Worm (Caenorhabditis elegans) whole organism, L2 larva: ENCODE measurements around the gene Y116A8B.4.

Source experiments
- C34F6.9 ChIP-seq: fragments of 150-350 bp; optimal IDR thresholded peaks from 2 replicates; lab custom pipeline; 2014; ENCODE audit warnings: missing biosample characterization, missing genetic modification characterization
- F13H6.1 ChIP-seq: sonication (generic microtip); optimal IDR thresholded peaks from 2 replicates; lab custom pipeline; 2016; ENCODE audit warnings: missing genetic modification characterization, missing compliant biosample characterization
- R02D3.7 ChIP-seq: fragments of 150-350 bp; optimal IDR thresholded peaks from 2 replicates; lab custom pipeline; 2014; ENCODE audit warnings: missing biosample characterization, missing genetic modification characterization
- Y55F3AM.14 ChIP-seq: fragments of 200-800 bp; sonication (Bioruptor generic); optimal IDR thresholded peaks from 2 replicates; lab custom pipeline; 2018; ENCODE audit warnings: mild to moderate bottlenecking, missing genetic modification characterization, missing compliant biosample characterization
- ZK546.5 ChIP-seq: sonication (generic microtip); optimal IDR thresholded peaks from 2 replicates; lab custom pipeline; 2017; ENCODE audit warnings: missing biosample characterization, missing genetic modification characterization
- alr-1 ChIP-seq: fragments of 150-350 bp; optimal IDR thresholded peaks from 2 replicates; lab custom pipeline; 2014; ENCODE audit warnings: missing biosample characterization, missing genetic modification characterization
- blmp-1 ChIP-seq: sonication (generic microtip); optimal IDR thresholded peaks from 2 replicates; lab custom pipeline; 2017; ENCODE audit warnings: missing genetic modification characterization, mild to moderate bottlenecking, missing compliant biosample characterization, antibody characterized with exemption, moderate library complexity; ENCODE audit not compliant: insufficient read depth
- ceh-82 ChIP-seq: fragments of 150-350 bp; optimal IDR thresholded peaks from 2 replicates; lab custom pipeline; 2014; ENCODE audit warnings: missing biosample characterization, missing genetic modification characterization
- crh-2 ChIP-seq: sonication (generic microtip); optimal IDR thresholded peaks from 2 replicates; lab custom pipeline; 2017; ENCODE audit warnings: missing biosample characterization, missing genetic modification characterization
- egl-27 ChIP-seq: sonication (generic microtip); optimal IDR thresholded peaks from 3 replicates; lab custom pipeline; 2017; ENCODE audit warnings: missing biosample characterization, missing genetic modification reagents, missing genetic modification characterization
- elt-3 ChIP-seq: sonication (generic microtip); optimal IDR thresholded peaks from 2 replicates; lab custom pipeline; 2017; ENCODE audit warnings: missing biosample characterization, missing genetic modification characterization
- fos-1 ChIP-seq: fragments of 150-350 bp; optimal IDR thresholded peaks from 2 replicates; lab custom pipeline; 2014; ENCODE audit warnings: missing biosample characterization, missing genetic modification characterization
- lin-11 ChIP-seq: fragments of 150-350 bp; sonication (generic microtip); optimal IDR thresholded peaks from 2 replicates; lab custom pipeline; 2014; ENCODE audit warnings: missing biosample characterization, missing genetic modification characterization, inconsistent platforms, mixed read lengths
- lin-39 ChIP-seq: fragments of 150-350 bp; optimal IDR thresholded peaks from 2 replicates; lab custom pipeline; 2014; ENCODE audit warnings: missing biosample characterization, missing genetic modification reagents, missing genetic modification characterization
- mab-5 ChIP-seq: fragments of 150-350 bp; optimal IDR thresholded peaks from 2 replicates; lab custom pipeline; 2014; ENCODE audit warnings: missing biosample characterization, missing genetic modification characterization
- mbf-1 ChIP-seq: sonication (generic microtip); optimal IDR thresholded peaks from 2 replicates; lab custom pipeline; 2017; ENCODE audit warnings: missing biosample characterization, missing genetic modification characterization
- mdl-1 ChIP-seq, 2 experiments: fragments of 150-350 bp in 1 of 2; sonication (generic microtip) in 1 of 2; optimal IDR thresholded peaks; 2 replicates each; lab custom pipeline; 2017; ENCODE audit warnings: missing biosample characterization in 2 of 2, missing genetic modification characterization in 2 of 2
- nhr-11 ChIP-seq: fragments of 150-350 bp; optimal IDR thresholded peaks from 2 replicates; lab custom pipeline; 2014; ENCODE audit warnings: missing biosample characterization, missing genetic modification characterization
- nhr-12 ChIP-seq: fragments of 150-350 bp; optimal IDR thresholded peaks from 2 replicates; lab custom pipeline; 2014; ENCODE audit warnings: missing biosample characterization, missing genetic modification characterization
- nhr-129 ChIP-seq: fragments of 150-350 bp; optimal IDR thresholded peaks from 2 replicates; lab custom pipeline; 2014; ENCODE audit warnings: missing biosample characterization, missing genetic modification characterization
- nhr-237 ChIP-seq: fragments of 150-350 bp; optimal IDR thresholded peaks from 2 replicates; lab custom pipeline; 2014; ENCODE audit warnings: missing biosample characterization, missing genetic modification characterization
- nhr-25 ChIP-seq: fragments of 150-350 bp; sonication (generic microtip); optimal IDR thresholded peaks from 3 replicates; lab custom pipeline; 2014; ENCODE audit warnings: missing biosample characterization, missing genetic modification characterization
- nhr-6 ChIP-seq: fragments of 150-350 bp; optimal IDR thresholded peaks from 2 replicates; lab custom pipeline; 2014; ENCODE audit warnings: missing biosample characterization, missing genetic modification characterization
- nhr-77 ChIP-seq: fragments of 150-350 bp; optimal IDR thresholded peaks from 2 replicates; lab custom pipeline; 2014; ENCODE audit warnings: missing biosample characterization, missing genetic modification characterization
- peb-1 ChIP-seq: fragments of 150-350 bp; optimal IDR thresholded peaks from 2 replicates; lab custom pipeline; 2014; ENCODE audit warnings: missing biosample characterization, missing genetic modification characterization
- sem-4 ChIP-seq: fragments of 150-350 bp; optimal IDR thresholded peaks from 2 replicates; lab custom pipeline; 2014; ENCODE audit warnings: missing biosample characterization, missing genetic modification reagents, missing genetic modification characterization
- skn-1 ChIP-seq: sonication (generic microtip); optimal IDR thresholded peaks from 2 replicates; lab custom pipeline; 2017; ENCODE audit warnings: missing biosample characterization, missing genetic modification characterization
- sma-3 ChIP-seq: sonication (generic microtip); optimal IDR thresholded peaks from 2 replicates; lab custom pipeline; 2016; ENCODE audit warnings: missing genetic modification reagents, missing genetic modification characterization, missing compliant biosample characterization
- snpc-4 ChIP-seq: fragments of 150-350 bp; optimal IDR thresholded peaks from 2 replicates; lab custom pipeline; 2014; ENCODE audit warnings: missing biosample characterization, missing genetic modification characterization
- unc-39 ChIP-seq: fragments of 150-350 bp; optimal IDR thresholded peaks from 2 replicates; lab custom pipeline; 2014; ENCODE audit warnings: missing biosample characterization, missing genetic modification characterization
- unc-55 ChIP-seq: fragments of 150-350 bp; sonication (generic microtip); optimal IDR thresholded peaks from 3 replicates; lab custom pipeline; 2014; ENCODE audit warnings: missing biosample characterization, missing genetic modification reagents, missing genetic modification characterization
- unc-62 ChIP-seq: fragments of 150-350 bp; optimal IDR thresholded peaks from 2 replicates; lab custom pipeline; 2014; ENCODE audit warnings: missing biosample characterization, missing genetic modification reagents, missing genetic modification characterization
- ztf-1 ChIP-seq: fragments of 200-800 bp; sonication (Bioruptor generic); conservative IDR thresholded peaks from 2 replicates; pipeline ENCODE4 v1.3.6; 2022; ENCODE audit warnings: missing genetic modification characterization, missing compliant biosample characterization

The Y116A8B.4 gene

DNA sequence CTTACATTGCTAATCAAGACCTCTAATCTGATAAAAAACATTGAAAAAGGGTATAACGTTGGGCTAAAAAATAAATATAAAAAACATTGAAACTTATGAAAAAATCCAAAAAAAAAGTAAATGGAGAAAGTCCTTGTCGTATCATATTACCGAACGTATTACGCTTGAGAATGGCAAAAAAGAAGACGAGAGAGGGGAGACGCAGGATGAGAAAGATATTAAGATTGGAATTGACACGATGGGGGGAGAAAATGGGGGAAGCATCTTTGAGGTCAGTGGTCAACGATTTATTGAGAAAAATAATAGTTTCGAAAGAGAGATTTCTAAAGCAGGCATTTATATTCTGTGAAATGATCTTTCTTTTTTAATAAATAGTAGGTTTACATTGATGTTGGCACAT, 14.3 kb upstream of the Y116A8B.4 start:
- TF ChIP-seq peb-1 (tag; lab: Kevin White, UChicago) = no peak
- no peak for TF ChIP-seq egl-27 (tag; lab: Kevin White, UChicago)
- no peak for TF ChIP-seq nhr-6 (tag; lab: Kevin White, UChicago)
- TF ChIP-seq unc-55 (GFP tag; lab: Kevin White, UChicago) = no peak
- TF ChIP-seq C34F6.9 (tag; lab: Kevin White, UChicago) = peak; percentile 3
- peak; percentile 38 for TF ChIP-seq nhr-25 (tag; lab: Kevin White, UChicago)
- TF ChIP-seq nhr-12 (tag; lab: Kevin White, UChicago) = no peak
- no peak for TF ChIP-seq ZK546.5 (tag; lab: Kevin White, UChicago)
- TF ChIP-seq nhr-237 (tag; lab: Kevin White, UChicago) = no peak
- TF ChIP-seq blmp-1 (tag; lab: Kevin White, UChicago) = no peak
- no peak for TF ChIP-seq Y55F3AM.14
- TF ChIP-seq, all 48 proteins: peak for 2

DNA sequence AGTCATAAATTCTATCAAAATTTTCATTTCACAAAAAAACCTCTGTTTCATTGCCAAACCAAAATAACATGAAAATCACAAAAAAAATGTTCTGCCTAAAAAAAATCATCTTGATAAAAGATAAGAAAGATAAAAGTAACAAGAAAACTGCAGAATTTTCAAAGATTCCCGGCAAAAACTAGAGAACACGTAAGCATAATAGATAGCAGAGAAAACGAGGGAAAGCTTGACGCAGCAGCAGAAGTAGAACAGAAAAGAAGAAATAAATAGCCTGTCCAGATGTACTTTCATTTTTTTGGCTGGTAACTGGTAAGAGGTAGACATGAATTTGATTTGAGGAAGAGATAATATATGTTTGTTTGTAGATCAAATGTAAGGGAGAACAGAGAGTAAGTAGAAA, 12.8 kb upstream of the Y116A8B.4 start:
- TF ChIP-seq blmp-1 (tag; lab: Kevin White, UChicago) = peak; percentile 3
- no peak for TF ChIP-seq sma-3 (GFP tag; lab: Kevin White, UChicago)
- TF ChIP-seq crh-2 (tag; lab: Kevin White, UChicago) = no peak
- TF ChIP-seq unc-55 (GFP tag; lab: Kevin White, UChicago) = peak; percentile 38

DNA sequence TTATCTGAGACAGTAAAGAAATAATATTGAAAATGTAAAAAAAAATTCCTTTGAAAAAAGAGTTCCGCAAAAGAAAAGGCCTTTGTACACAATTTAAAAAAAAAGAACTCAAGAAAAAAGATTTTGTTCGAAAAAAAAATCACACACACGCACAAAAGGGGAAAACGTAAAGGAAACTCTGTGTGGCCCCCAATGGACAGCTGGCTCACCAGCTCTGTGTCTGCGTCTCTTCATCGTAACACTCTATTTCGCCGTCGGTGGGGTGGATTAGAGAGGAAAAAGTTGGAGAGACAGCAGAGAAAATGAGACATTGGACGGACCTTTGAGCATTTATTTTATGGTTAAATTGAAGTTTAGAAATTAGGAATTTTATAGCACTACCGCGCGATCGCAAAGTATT, 8.5 kb upstream of the Y116A8B.4 start:
- TF ChIP-seq sem-4 (tag; lab: Kevin White, UChicago) = no peak
- TF ChIP-seq unc-55 (GFP tag; lab: Kevin White, UChicago) = peak; percentile 48
- peak; percentile 22 for TF ChIP-seq C34F6.9 (tag; lab: Kevin White, UChicago)
- no peak for TF ChIP-seq nhr-25 (tag; lab: Kevin White, UChicago)
- TF ChIP-seq sma-3 (GFP tag; lab: Kevin White, UChicago) = no peak

DNA sequence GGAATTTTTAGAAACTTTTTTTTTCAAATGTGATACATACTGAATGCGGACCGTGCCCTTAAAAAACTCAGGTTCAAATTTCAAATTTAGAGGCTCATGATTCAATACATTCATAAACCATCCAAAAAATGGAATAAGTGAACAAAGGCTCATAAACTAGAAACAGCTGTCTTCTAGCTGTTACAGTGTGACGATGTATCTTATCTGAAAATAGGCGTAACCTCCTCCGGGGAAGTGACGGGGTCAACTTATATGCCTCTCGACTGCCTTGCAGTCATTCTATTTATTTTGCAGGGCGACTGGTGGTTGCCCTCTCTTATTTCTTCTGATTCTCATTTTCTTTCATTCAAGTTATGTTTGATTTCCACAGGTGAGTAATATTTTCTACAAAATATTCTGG, 7.5 kb upstream of the Y116A8B.4 start, which contains the start of gene Y116A8B.1:
Y116A8B.1 (plus strand) TSS at position 301 of the 400 bp plus-strand sequence.
- TF ChIP-seq nhr-11 (tag; lab: Kevin White, UChicago) (no peak), egl-27 (tag; lab: Kevin White, UChicago) (no peak), R02D3.7 (tag; lab: Kevin White, UChicago) (no peak), elt-3 (tag; lab: Kevin White, UChicago) (no peak), mdl-1 (tag; optimal IDR thresholded peaks at IDR 0.05; lab: Kevin White, UChicago) (no peak), unc-39 (no peak), fos-1 (tag; lab: Kevin White, UChicago) (no peak), lin-11 (tag; lab: Kevin White, UChicago) (no peak), ztf-1 (GFP tag; lab: Robert Waterston, UW) (no peak), lin-39 (tag; lab: Kevin White, UChicago) (no peak), sma-3 (GFP tag; lab: Kevin White, UChicago) (no peak), nhr-129 (no peak), nhr-77 (tag; lab: Kevin White, UChicago) (no peak), skn-1 (tag; lab: Kevin White, UChicago) (no peak), alr-1 (tag; lab: Kevin White, UChicago) (no peak), F13H6.1 (tag; lab: Kevin White, UChicago) (no peak), mab-5 (tag; lab: Kevin White, UChicago) (no peak), mbf-1 (tag; lab: Kevin White, UChicago) (no peak), snpc-4 (tag; lab: Kevin White, UChicago) (no peak)
- TF ChIP-seq, all 48 proteins: peak for 0

DNA sequence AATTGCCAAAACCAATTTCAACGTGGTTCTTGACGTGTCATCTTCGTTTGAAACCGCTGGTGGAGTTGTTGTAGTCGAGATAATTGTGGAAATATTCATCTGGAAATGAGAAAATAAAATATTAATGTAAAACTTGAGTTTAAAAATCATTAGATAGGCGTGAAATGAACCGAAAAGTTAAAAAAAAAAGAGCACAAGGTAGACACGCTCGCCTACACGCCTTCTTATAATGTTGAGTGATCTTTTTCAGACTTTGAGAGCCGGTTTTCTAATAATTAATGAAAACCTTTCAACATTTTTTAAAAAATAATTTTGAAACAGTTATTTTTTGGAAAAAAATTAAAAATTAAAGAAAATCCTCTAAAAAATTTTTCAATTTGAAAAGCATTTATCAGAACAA, 7.4 kb downstream of the Y116A8B.4 start, which contains the start of gene npr-32:
npr-32 (minus strand) TSS at position 101 of the 400 bp plus-strand sequence.
- TF ChIP-seq ceh-82 (tag; lab: Kevin White, UChicago) (no peak), nhr-237 (tag; lab: Kevin White, UChicago) (no peak), sem-4 (tag; lab: Kevin White, UChicago) (no peak), C34F6.9 (tag; lab: Kevin White, UChicago) (no peak), unc-62 (no peak), nhr-12 (tag; lab: Kevin White, UChicago) (no peak)
